Worm (Caenorhabditis elegans): ENCODE measurements around the gene nhr-36.

ce11 chrV:9291919-9292318 is 30.5 kb upstream of the nhr-36 start, which contains the start of gene ZK682.7:
- no peak for TF ChIP-seq him-1 (tag; optimal IDR thresholded peaks at IDR 0.05)
- TF ChIP-seq dao-5 (tag; optimal IDR thresholded peaks at IDR 0.05) = no peak

All from whole organism, L4/young adult.